Worm (Caenorhabditis elegans): Measurements from ENCODE around the gene F40G12.10.

DNA sequence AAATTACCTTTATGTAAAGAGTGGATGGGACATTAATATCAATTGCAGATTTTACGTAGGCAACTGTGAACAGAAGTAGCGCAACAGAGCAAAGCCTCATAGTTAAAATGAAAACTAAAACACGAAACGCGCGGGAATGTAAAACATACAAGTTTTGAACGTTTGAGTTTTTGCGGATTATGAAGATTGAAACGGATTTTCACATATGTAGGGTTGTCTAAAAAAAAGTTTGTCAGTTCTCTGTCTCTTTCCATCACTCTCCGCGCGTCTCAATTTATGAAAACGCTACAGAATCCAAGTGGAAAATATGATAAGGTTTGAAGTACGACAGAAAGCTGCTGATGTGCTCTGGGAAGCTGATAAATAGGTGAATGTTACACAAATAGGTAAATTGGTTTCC lies 36.6 kb upstream of the F40G12.10 start, which contains the start of gene K02E11.3:
- TF ChIP-seq ref-1 (GFP tag; conservative IDR thresholded peaks at IDR 0.05) (no peak), med-1 (GFP tag; optimal IDR thresholded peaks at IDR 0.05; ENCODE audit: insufficient read depth) (no peak), tab-1 (GFP tag; IDR thresholded peaks at IDR 0.05) (no peak)

All from whole organism, midembryonic.